Fruit fly (Drosophila melanogaster) whole organism, embryonic: ENCODE measurements around the gene CG42676.

Experiments
- Bdp1 ChIP-seq: fragments of 200-800 bp; sonication (Bioruptor generic); optimal IDR thresholded peaks from 3 replicates; lab custom pipeline; 2016; ENCODE audit warnings: missing biosample characterization, missing genetic modification characterization
- CG3726 ChIP-seq: fragments of 200-800 bp; sonication (Bioruptor generic); IDR thresholded peaks from 3 replicates; pipeline ENCODE4, ENCODE4 v1.3.6; 2022; ENCODE audit warnings: missing biosample characterization, missing genetic modification characterization
- CG6683 ChIP-seq: fragments of 200-800 bp; sonication (Bioruptor generic); optimal IDR thresholded peaks from 2 replicates; lab custom pipeline; 2017; ENCODE audit warnings: missing biosample characterization, mild to moderate bottlenecking, missing genetic modification characterization, missing genetic modification reagents
- CG7372 ChIP-seq: fragments of 200-800 bp; sonication (Bioruptor generic); IDR thresholded peaks from 2 replicates; pipeline ENCODE4 v1.3.6; 2022; ENCODE audit warnings: missing biosample characterization, missing genetic modification characterization
- CG7556 ChIP-seq: fragments of 200-800 bp; sonication (Bioruptor generic); optimal IDR thresholded peaks from 2 replicates; lab custom pipeline; 2017; ENCODE audit warnings: missing biosample characterization, mild to moderate bottlenecking, missing genetic modification characterization
- CG8388 ChIP-seq: fragments of 200-800 bp; sonication (Bioruptor generic); optimal IDR thresholded peaks from 2 replicates; lab custom pipeline; 2019; ENCODE audit warnings: missing biosample characterization, mild to moderate bottlenecking, missing genetic modification characterization, moderate library complexity
- Lim3 ChIP-seq: fragments of 200-800 bp; sonication (Bioruptor generic); IDR thresholded peaks from 2 replicates; pipeline ENCODE4 v1.3.6; 2022; ENCODE audit warnings: missing biosample characterization, missing genetic modification characterization
- ase ChIP-seq: fragments of 200-800 bp; sonication (Bioruptor generic); IDR thresholded peaks from 3 replicates; pipeline ENCODE4 v1.3.6; 2022; ENCODE audit warnings: missing biosample characterization, missing genetic modification characterization
- crp ChIP-seq, 2 experiments: fragments of 200-800 bp; sonication (Bioruptor generic); optimal IDR thresholded peaks; 2 replicates in 1 of 2; 3 replicates in 1 of 2; lab custom pipeline; 2017; ENCODE audit warnings: missing biosample characterization in 2 of 2, missing genetic modification characterization in 2 of 2, mild to moderate bottlenecking in 1 of 2, moderate library complexity in 1 of 2
- da ChIP-seq: fragments of 200-800 bp; sonication (Bioruptor generic); optimal IDR thresholded peaks from 2 replicates; lab custom pipeline; 2016; ENCODE audit warnings: missing biosample characterization, missing genetic modification characterization
- h ChIP-seq: fragments of >200 bp; optimal IDR thresholded peaks from 2 replicates; lab custom pipeline; 2017
- pan ChIP-seq, 4 experiments: fragments of >200 bp in 3 of 4; fragments of 200-800 bp in 1 of 4; sonication (Bioruptor generic) in 1 of 4; optimal IDR thresholded peaks in 3 of 4; IDR thresholded peaks in 1 of 4; 2 replicates each; pipeline versions ENCODE4 v1.3.6 to Lab custom; 2017 to 2022; ENCODE audit warnings: missing biosample characterization in 2 of 4, missing genetic modification characterization in 2 of 4, mixed read lengths in 1 of 4
- sr ChIP-seq: fragments of 200-800 bp; sonication (Bioruptor generic); IDR thresholded peaks from 3 replicates; pipeline ENCODE4 v1.3.6; 2022; ENCODE audit warnings: missing biosample characterization, missing genetic modification characterization

- TF ChIP-seq sr (GFP tag; lab: Robert Waterston, UW), result no peak
- TF ChIP-seq pan (optimal IDR thresholded peaks at IDR 0.05; lab: Kevin White, UChicago), result no peak
- TF ChIP-seq pan (GFP tag; optimal IDR thresholded peaks at IDR 0.05 in 1 of 2, IDR thresholded peaks at IDR 0.05 in 1 of 2), result no peak
- TF ChIP-seq da (GFP tag; lab: Kevin White, UChicago), result no peak
- no peak for TF ChIP-seq Bdp1
- no peak for TF ChIP-seq CG8388 (GFP tag; lab: Kevin White, UChicago)
- no peak for TF ChIP-seq CG6683 (GFP tag; lab: Kevin White, UChicago)
- no peak for TF ChIP-seq Lim3 (GFP tag; lab: Robert Waterston, UW)
- TF ChIP-seq CG7556 (GFP tag; lab: Kevin White, UChicago), result no peak
- TF ChIP-seq CG3726 (GFP tag; lab: Robert Waterston, UW), result no peak
- no peak for TF ChIP-seq h (lab: Kevin White, UChicago)
- no peak for TF ChIP-seq ase (GFP tag; lab: Robert Waterston, UW)
- TF ChIP-seq crp (GFP tag; optimal IDR thresholded peaks at IDR 0.05; lab: Kevin White, UChicago), result peak; percentile 81 to 97
- no peak for TF ChIP-seq CG7372 (GFP tag; lab: Robert Waterston, UW)
Observed at dm6 chr3L:1798649-1799048, 4.3 kb upstream of the CG42676 start, which contains the start of gene Patj.
